Worm (Caenorhabditis elegans) whole organism, young adult: Measurements from ENCODE around the gene srh-145.

Experiments used
- B0336.3 ChIP-seq: fragments of 200-800 bp; sonication (Bioruptor generic); IDR thresholded peaks from 2 replicates; pipeline ENCODE4 v1.3.6; 2022; ENCODE audit warnings: missing genetic modification characterization, missing compliant biosample characterization
- C06A6.2 ChIP-seq: fragments of 200-800 bp; sonication (Bioruptor generic); conservative IDR thresholded peaks from 2 replicates; pipeline ENCODE4 v1.3.6; 2022; ENCODE audit warnings: missing genetic modification characterization, missing compliant biosample characterization
- F22D6.2 ChIP-seq: sonication (generic microtip); optimal IDR thresholded peaks from 2 replicates; lab custom pipeline; 2016; ENCODE audit warnings: mild to moderate bottlenecking, missing genetic modification characterization, missing compliant biosample characterization
- F39B2.1 ChIP-seq: fragments of 200-800 bp; sonication (Bioruptor generic); IDR thresholded peaks from 2 replicates; pipeline ENCODE4 v1.3.6; 2022; ENCODE audit warnings: missing genetic modification reagents, missing genetic modification characterization, missing compliant biosample characterization
- K11D2.4 ChIP-seq: fragments of 200-800 bp; sonication (Bioruptor generic); IDR thresholded peaks from 2 replicates; pipeline ENCODE4 v1.3.6; 2022; ENCODE audit warnings: missing genetic modification reagents, missing genetic modification characterization, missing compliant biosample characterization
- T26A5.8 ChIP-seq: sonication (generic microtip); optimal IDR thresholded peaks from 2 replicates; lab custom pipeline; 2016; ENCODE audit warnings: missing genetic modification characterization, missing compliant biosample characterization
- Y53G8AR.9 ChIP-seq: fragments of 200-800 bp; sonication (Bioruptor generic); conservative IDR thresholded peaks from 2 replicates; pipeline ENCODE4 v1.3.6; 2022; ENCODE audit warnings: missing genetic modification reagents, missing genetic modification characterization, missing compliant biosample characterization
- Y67H2A.10 ChIP-seq: fragments of 200-800 bp; sonication (Bioruptor generic); conservative IDR thresholded peaks from 2 replicates; pipeline ENCODE4 v1.3.6; 2022; ENCODE audit warnings: missing genetic modification reagents, missing genetic modification characterization, missing compliant biosample characterization
- ZK185.1 ChIP-seq: sonication (generic microtip); optimal IDR thresholded peaks from 2 replicates; lab custom pipeline; 2016; ENCODE audit warnings: mild to moderate bottlenecking, missing genetic modification characterization, missing compliant biosample characterization; ENCODE audit not compliant: poor library complexity, severe bottlenecking
- aptf-2 ChIP-seq: fragments of 200-800 bp; sonication (Bioruptor generic); conservative IDR thresholded peaks from 2 replicates; pipeline ENCODE4 v1.3.6; 2022; ENCODE audit warnings: missing genetic modification reagents, missing genetic modification characterization, missing compliant biosample characterization
- athp-1 ChIP-seq: sonication (generic microtip); optimal IDR thresholded peaks from 2 replicates; lab custom pipeline; 2017; ENCODE audit warnings: mild to moderate bottlenecking, missing genetic modification characterization, missing compliant biosample characterization
- attf-5 ChIP-seq: fragments of 200-800 bp; sonication (Bioruptor generic); optimal IDR thresholded peaks from 2 replicates; lab custom pipeline; 2018; ENCODE audit warnings: mild to moderate bottlenecking, missing genetic modification characterization, missing compliant biosample characterization
- ceh-100 ChIP-seq: fragments of 200-800 bp; sonication (Bioruptor generic); IDR thresholded peaks from 2 replicates; pipeline ENCODE4 v1.3.6; 2022; ENCODE audit warnings: missing genetic modification reagents, missing genetic modification characterization, missing compliant biosample characterization
- chd-7 ChIP-seq: sonication (generic microtip); optimal IDR thresholded peaks from 2 replicates; lab custom pipeline; 2016; ENCODE audit warnings: mild to moderate bottlenecking, missing genetic modification characterization, moderate library complexity, missing compliant biosample characterization
- dpl-1 ChIP-seq: fragments of 150-350 bp; optimal IDR thresholded peaks from 2 replicates; lab custom pipeline; 2014; ENCODE audit warnings: missing biosample characterization, missing genetic modification reagents, missing genetic modification characterization
- egrh-3 ChIP-seq: fragments of 200-800 bp; sonication (Bioruptor generic); IDR thresholded peaks from 2 replicates; pipeline ENCODE4 v1.3.6; 2022; ENCODE audit warnings: missing genetic modification reagents, missing genetic modification characterization, missing compliant biosample characterization
- hlh-12 ChIP-seq: sonication (generic microtip); optimal IDR thresholded peaks from 2 replicates; lab custom pipeline; 2016; ENCODE audit warnings: missing genetic modification characterization, missing compliant biosample characterization
- madf-3 ChIP-seq: fragments of 200-800 bp; sonication (Bioruptor generic); IDR thresholded peaks from 2 replicates; pipeline ENCODE4 v1.3.6; 2022; ENCODE audit warnings: missing genetic modification reagents, missing genetic modification characterization, missing compliant biosample characterization
- madf-6 ChIP-seq: fragments of 200-800 bp; sonication (Bioruptor generic); IDR thresholded peaks from 2 replicates; pipeline ENCODE4 v1.3.6; 2022; ENCODE audit warnings: missing genetic modification reagents, missing genetic modification characterization, missing compliant biosample characterization
- mcd-1 ChIP-seq: fragments of 200-800 bp; sonication (Bioruptor generic); IDR thresholded peaks from 2 replicates; pipeline ENCODE4 v1.3.6; 2022; ENCODE audit warnings: missing genetic modification reagents, missing genetic modification characterization, missing compliant biosample characterization
- mel-28 ChIP-seq: sonication (generic microtip); optimal IDR thresholded peaks from 2 replicates; lab custom pipeline; 2016; ENCODE audit warnings: borderline replicate concordance, mild to moderate bottlenecking, missing genetic modification characterization, missing compliant biosample characterization
- mxl-1 ChIP-seq: sonication (generic microtip); optimal IDR thresholded peaks from 2 replicates; lab custom pipeline; 2016; ENCODE audit warnings: missing genetic modification characterization, missing compliant biosample characterization
- nfya-2 ChIP-seq: fragments of 200-800 bp; sonication (Bioruptor generic); IDR thresholded peaks from 2 replicates; pipeline ENCODE4 v1.3.6; 2022; ENCODE audit warnings: missing genetic modification reagents, missing genetic modification characterization, missing compliant biosample characterization
- nfyb-1 ChIP-seq: fragments of 200-800 bp; sonication (Bioruptor generic); IDR thresholded peaks from 2 replicates; pipeline ENCODE4 v1.3.6; 2022; ENCODE audit warnings: missing genetic modification reagents, missing genetic modification characterization, missing compliant biosample characterization
- nhr-27 ChIP-seq: fragments of 200-800 bp; sonication (Bioruptor generic); optimal IDR thresholded peaks from 2 replicates; lab custom pipeline; 2018; ENCODE audit warnings: mild to moderate bottlenecking, missing genetic modification characterization, moderate library complexity, missing compliant biosample characterization
- nhr-90 ChIP-seq: sonication (generic microtip); optimal IDR thresholded peaks from 2 replicates; lab custom pipeline; 2016; ENCODE audit warnings: missing genotype, mild to moderate bottlenecking, missing genetic modification characterization, missing compliant biosample characterization
- pha-4 ChIP-seq: fragments of 150-350 bp; sonication (generic microtip); optimal IDR thresholded peaks from 2 replicates; lab custom pipeline; 2014; ENCODE audit warnings: missing biosample characterization, missing genetic modification reagents, missing genetic modification characterization
- rcor-1 ChIP-seq: fragments of 200-800 bp; sonication (Bioruptor generic); IDR thresholded peaks from 2 replicates; pipeline ENCODE4 v1.3.6; 2022; ENCODE audit warnings: missing genetic modification reagents, missing genetic modification characterization, missing compliant biosample characterization
- repo-1 ChIP-seq: sonication (generic microtip); optimal IDR thresholded peaks from 2 replicates; lab custom pipeline; 2017; ENCODE audit warnings: mild to moderate bottlenecking, missing genetic modification characterization, missing compliant biosample characterization
- rpc-1 ChIP-seq, 2 experiments: fragments of 150-350 bp in 1 of 2; sonication (generic microtip) in 1 of 2; optimal IDR thresholded peaks; 2 replicates each; lab custom pipeline; 2014 to 2018; ENCODE audit warnings: missing biosample characterization in 1 of 2, missing genetic modification characterization in 1 of 2, missing genetic modification reagents in 1 of 2, missing genotype in 1 of 2
- snpc-1.1 ChIP-seq: sonication (generic microtip); optimal IDR thresholded peaks from 2 replicates; lab custom pipeline; 2017; ENCODE audit warnings: missing genetic modification characterization, mild to moderate bottlenecking, missing compliant biosample characterization, antibody characterized with exemption, moderate library complexity, missing genotype, missing genetic modification reagents; ENCODE audit not compliant: insufficient read depth
- snpc-1.3 ChIP-seq: sonication (generic microtip); optimal IDR thresholded peaks from 2 replicates; lab custom pipeline; 2017; ENCODE audit warnings: missing genetic modification characterization, mild to moderate bottlenecking, missing compliant biosample characterization, antibody characterized with exemption, moderate library complexity, missing genotype, missing genetic modification reagents; ENCODE audit not compliant: insufficient read depth
- snpc-3.4 ChIP-seq: sonication (generic microtip); optimal IDR thresholded peaks from 2 replicates; lab custom pipeline; 2017; ENCODE audit warnings: missing genetic modification characterization, mild to moderate bottlenecking, missing compliant biosample characterization, antibody characterized with exemption, moderate library complexity, missing genotype, missing genetic modification reagents
- somi-1 ChIP-seq: fragments of 200-800 bp; sonication (Bioruptor generic); optimal IDR thresholded peaks from 2 replicates; lab custom pipeline; 2018; ENCODE audit warnings: mild to moderate bottlenecking, missing genetic modification characterization, missing compliant biosample characterization
- tbx-9 ChIP-seq: sonication (generic microtip); optimal IDR thresholded peaks from 2 replicates; lab custom pipeline; 2016; ENCODE audit warnings: borderline replicate concordance, missing genetic modification characterization, inconsistent platforms, missing compliant biosample characterization
- tlf-1 ChIP-seq: fragments of 200-800 bp; sonication (Bioruptor generic); optimal IDR thresholded peaks from 2 replicates; lab custom pipeline; 2018; ENCODE audit warnings: mild to moderate bottlenecking, missing genetic modification characterization, missing compliant biosample characterization
- ztf-26 ChIP-seq: sonication (generic microtip); optimal IDR thresholded peaks from 2 replicates; lab custom pipeline; 2017; ENCODE audit warnings: missing genetic modification characterization, missing compliant biosample characterization

The srh-145 gene

DNA sequence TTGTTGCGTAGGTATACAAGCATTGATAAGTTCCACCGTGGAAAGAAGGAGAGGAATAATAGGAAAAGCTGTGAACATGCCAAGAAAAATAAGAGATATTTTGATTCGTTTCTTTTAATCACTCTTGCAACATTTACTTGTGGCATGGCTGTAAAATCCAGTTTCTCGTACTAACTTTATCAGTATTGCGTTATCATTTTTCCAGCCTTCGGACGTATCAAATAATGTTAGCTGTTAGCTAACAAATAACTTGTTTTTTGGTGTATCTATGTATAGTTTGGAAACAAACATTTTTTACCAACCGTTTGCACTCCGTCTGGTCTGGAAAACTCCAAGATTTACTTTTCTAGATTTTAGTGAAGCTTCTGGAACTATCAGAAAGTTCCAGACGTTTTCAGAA, 23.0 kb downstream of the srh-145 start, which contains the start of gene clec-234:
clec-234 (minus strand) TSS at position 101 of the 400 bp plus-strand sequence.
- no peak for TF ChIP-seq mel-28 (tag; lab: Kevin White, UChicago)
- no peak for TF ChIP-seq snpc-3.4
- TF ChIP-seq Y67H2A.10 (GFP tag; lab: Robert Waterston, UW): no peak
- TF ChIP-seq C06A6.2: no peak

DNA sequence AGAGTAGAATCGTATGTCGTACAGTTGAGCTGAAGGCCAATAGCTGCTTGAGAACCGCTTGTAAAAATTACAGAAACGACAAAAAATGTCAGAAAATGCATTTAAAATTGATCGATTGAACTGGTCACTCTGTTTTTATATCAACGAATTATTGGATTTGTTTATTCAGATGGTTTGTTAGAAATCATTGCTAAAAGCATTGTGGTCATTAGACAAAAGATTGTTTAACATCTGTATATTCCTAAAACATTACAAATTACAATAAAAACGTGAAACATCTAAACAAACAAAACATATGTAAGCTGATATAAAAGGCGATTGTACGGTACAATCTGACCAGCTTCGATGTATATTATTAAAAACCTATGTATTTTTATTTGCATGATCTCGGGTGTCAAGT, 25.0 kb downstream of the srh-145 start, which contains the start of the genes F26D2.13 and F26D2.14:
F26D2.13 (minus strand) TSS at position 101 of the 400 bp plus-strand sequence.
F26D2.14 (plus strand) TSS at position 346 of the 400 bp plus-strand sequence.
- TF ChIP-seq egrh-3 (GFP tag; lab: Robert Waterston, UW) (no peak), nfya-2 (GFP tag; lab: Robert Waterston, UW) (no peak), hlh-12 (tag; lab: Kevin White, UChicago) (no peak), somi-1 (no peak), mxl-1 (tag; lab: Kevin White, UChicago) (no peak), Y53G8AR.9 (GFP tag; lab: Robert Waterston, UW) (no peak), athp-1 (no peak), pha-4 (tag; lab: Kevin White, UChicago) (no peak), ztf-26 (tag; lab: Kevin White, UChicago) (no peak)
- TF ChIP-seq, all 124 proteins: peak for 0

DNA sequence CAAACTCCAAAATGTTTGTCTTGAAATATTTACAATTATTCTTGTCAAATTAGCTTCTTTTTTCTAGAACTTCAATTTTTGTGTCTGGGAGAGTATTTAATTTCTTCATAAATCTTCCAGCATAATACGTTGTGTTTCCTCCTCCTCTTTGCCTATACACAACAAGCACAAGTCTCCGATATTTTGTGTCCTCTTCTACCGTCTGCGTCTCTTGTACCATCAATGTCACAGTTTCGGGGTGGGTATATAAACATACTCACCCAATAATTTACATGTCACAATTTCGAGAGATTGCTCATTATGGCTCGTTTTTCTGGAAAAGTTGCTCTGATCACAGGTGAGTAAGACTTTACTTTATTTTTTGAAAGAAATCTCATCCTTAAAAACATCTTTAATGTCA, 27.0 kb downstream of the srh-145 start, which contains the start of gene F26D2.15:
F26D2.15 (plus strand) TSS at position 301 of the 400 bp plus-strand sequence.
- TF ChIP-seq aptf-2 (GFP tag; lab: Robert Waterston, UW) (no peak), K11D2.4 (no peak), mcd-1 (GFP tag; lab: Robert Waterston, UW) (no peak), nfyb-1 (GFP tag; lab: Robert Waterston, UW) (no peak), ZK185.1 (tag; lab: Kevin White, UChicago) (no peak), attf-5 (GFP tag; lab: Kevin White, UChicago) (no peak), chd-7 (tag; lab: Kevin White, UChicago) (no peak), madf-6 (GFP tag; lab: Robert Waterston, UW) (no peak)

- TF ChIP-seq rpc-1 (optimal IDR thresholded peaks at IDR 0.05; lab: Kevin White, UChicago) (no peak), rpc-1 (tag; optimal IDR thresholded peaks at IDR 0.05; lab: Kevin White, UChicago) (no peak), snpc-1.3 (no peak), ceh-100 (GFP tag; lab: Robert Waterston, UW) (no peak), B0336.3 (GFP tag; lab: Robert Waterston, UW) (no peak), repo-1 (tag; lab: Kevin White, UChicago) (no peak), somi-1 (no peak), dpl-1 (GFP tag; lab: Kevin White, UChicago) (no peak), mcd-1 (GFP tag; lab: Robert Waterston, UW) (no peak), T26A5.8 (tag; lab: Kevin White, UChicago) (no peak), snpc-1.1 (tag; lab: Kevin White, UChicago) (no peak), rcor-1 (GFP tag; lab: Robert Waterston, UW) (no peak), tlf-1 (no peak), F22D6.2 (tag; lab: Kevin White, UChicago) (no peak), madf-3 (GFP tag; lab: Robert Waterston, UW) (no peak), nhr-90 (no peak), nhr-27 (tag; lab: Kevin White, UChicago) (no peak), F39B2.1 (GFP tag; lab: Robert Waterston, UW) (no peak), tbx-9 (tag; lab: Kevin White, UChicago) (no peak)
These were observed 33.1 kb downstream of the srh-145 start, which contains the start of gene srh-141 for ce11 chrV:16443626-16444025. TSS of gene srh-141 (plus strand) at chrV:16443926.
